Worm (Caenorhabditis elegans) whole organism, L1 larva: Measurements from ENCODE around the gene F22E12.3.
A peak's percentile ranks its signal among the peaks of the same experiment; 100 is the strongest.

ENCODE experiments used
- C04F5.9 ChIP-seq: sonication (generic microtip); optimal IDR thresholded peaks from 2 replicates; lab custom pipeline; 2016; ENCODE audit warnings: missing genetic modification characterization, missing compliant biosample characterization
- C34B4.2 ChIP-seq: sonication (generic microtip); optimal IDR thresholded peaks from 2 replicates; lab custom pipeline; 2017; ENCODE audit warnings: mild to moderate bottlenecking, missing genetic modification characterization, missing compliant biosample characterization
- F16B12.6 ChIP-seq: fragments of 150-350 bp; optimal IDR thresholded peaks from 2 replicates; lab custom pipeline; 2014; ENCODE audit warnings: missing biosample characterization, missing genetic modification characterization
- blmp-1 ChIP-seq: fragments of 150-350 bp; optimal IDR thresholded peaks from 2 replicates; lab custom pipeline; 2014; ENCODE audit warnings: missing biosample characterization, missing genetic modification characterization
- ceh-63 ChIP-seq: fragments of 200-800 bp; sonication (Bioruptor generic); optimal IDR thresholded peaks from 2 replicates; lab custom pipeline; 2018; ENCODE audit warnings: mild to moderate bottlenecking, missing genetic modification characterization, missing compliant biosample characterization
- ceh-82 ChIP-seq, 3 experiments: fragments of 150-350 bp in 1 of 3; sonication (generic microtip) in 2 of 3; optimal IDR thresholded peaks; 2 replicates each; lab custom pipeline; 2014 to 2017; ENCODE audit warnings: missing biosample characterization in 3 of 3, missing genetic modification characterization in 3 of 3
- ces-1 ChIP-seq: fragments of 150-350 bp; optimal IDR thresholded peaks from 2 replicates; lab custom pipeline; 2014; ENCODE audit warnings: missing biosample characterization, missing genetic modification reagents, missing genetic modification characterization
- efl-3 ChIP-seq: fragments of 200-800 bp; sonication (Bioruptor generic); optimal IDR thresholded peaks from 2 replicates; lab custom pipeline; 2018; ENCODE audit warnings: mild to moderate bottlenecking, missing genetic modification characterization, missing compliant biosample characterization
- egl-27 ChIP-seq, 2 experiments: fragments of 150-350 bp in 1 of 2; sonication (generic microtip); optimal IDR thresholded peaks; 3 replicates each; lab custom pipeline; 2017 to 2018; ENCODE audit warnings: missing biosample characterization in 2 of 2, missing genetic modification characterization in 2 of 2, missing genetic modification reagents in 2 of 2
- fos-1 ChIP-seq: fragments of 150-350 bp; optimal IDR thresholded peaks from 2 replicates; lab custom pipeline; 2014; ENCODE audit warnings: missing biosample characterization, missing genetic modification characterization
- grh-1 ChIP-seq: fragments of 200-800 bp; sonication (Bioruptor generic); IDR thresholded peaks from 2 replicates; pipeline ENCODE4 v1.3.6; 2022; ENCODE audit warnings: missing genetic modification reagents, missing genetic modification characterization, missing compliant biosample characterization
- hlh-17 ChIP-seq: fragments of 200-800 bp; sonication (Bioruptor generic); optimal IDR thresholded peaks from 2 replicates; lab custom pipeline; 2018; ENCODE audit warnings: missing genetic modification characterization, mild to moderate bottlenecking, missing compliant biosample characterization, moderate library complexity, borderline replicate concordance
- hlh-4 ChIP-seq: sonication (generic microtip); optimal IDR thresholded peaks from 2 replicates; lab custom pipeline; 2016; ENCODE audit warnings: mild to moderate bottlenecking, missing genetic modification characterization, missing compliant biosample characterization
- hpl-2 ChIP-seq: fragments of 150-350 bp; optimal IDR thresholded peaks from 2 replicates; lab custom pipeline; 2014; ENCODE audit warnings: missing biosample characterization, missing genetic modification reagents, missing genetic modification characterization
- lin-15B ChIP-seq: fragments of 150-350 bp; sonication (generic microtip); optimal IDR thresholded peaks from 3 replicates; lab custom pipeline; 2014; ENCODE audit warnings: missing biosample characterization, missing genetic modification characterization
- lir-3 ChIP-seq: sonication (generic microtip); optimal IDR thresholded peaks from 2 replicates; lab custom pipeline; 2016; ENCODE audit warnings: mild to moderate bottlenecking, missing genetic modification characterization, moderate library complexity, missing compliant biosample characterization; ENCODE audit not compliant: poor library complexity
- mef-2 ChIP-seq: fragments of 150-350 bp; optimal IDR thresholded peaks from 2 replicates; lab custom pipeline; 2014; ENCODE audit warnings: missing biosample characterization, missing genetic modification characterization
- nhr-12 ChIP-seq: sonication (generic microtip); optimal IDR thresholded peaks from 2 replicates; lab custom pipeline; 2017; ENCODE audit warnings: missing biosample characterization, missing genetic modification characterization
- nhr-19 ChIP-seq: fragments of 200-800 bp; sonication (Bioruptor generic); conservative IDR thresholded peaks from 2 replicates; pipeline ENCODE4 v1.3.6; 2022; ENCODE audit warnings: missing genetic modification characterization, missing compliant biosample characterization
- nhr-237 ChIP-seq: fragments of 150-350 bp; optimal IDR thresholded peaks from 2 replicates; lab custom pipeline; 2014; ENCODE audit warnings: missing biosample characterization, missing genetic modification characterization
- nhr-71 ChIP-seq: sonication (generic microtip); optimal IDR thresholded peaks from 2 replicates; lab custom pipeline; 2016; ENCODE audit warnings: mild to moderate bottlenecking, missing genetic modification characterization, moderate library complexity, missing compliant biosample characterization
- nhr-77 ChIP-seq: fragments of 150-350 bp; optimal IDR thresholded peaks from 2 replicates; lab custom pipeline; 2014; ENCODE audit warnings: missing biosample characterization, missing genetic modification characterization
- nhr-85 ChIP-seq: sonication (generic microtip); peaks from one replicate; lab custom pipeline; 2016; ENCODE audit warnings: missing genetic modification characterization, inconsistent platforms, missing compliant biosample characterization
- pag-3 ChIP-seq: sonication (generic microtip); optimal IDR thresholded peaks from 2 replicates; lab custom pipeline; 2017; ENCODE audit warnings: missing genetic modification characterization, mild to moderate bottlenecking, missing compliant biosample characterization, antibody characterized with exemption, borderline replicate concordance; ENCODE audit not compliant: insufficient read depth
- skn-1 ChIP-seq: fragments of 150-350 bp; optimal IDR thresholded peaks from 2 replicates; lab custom pipeline; 2014; ENCODE audit warnings: missing biosample characterization, missing genetic modification characterization
- snpc-4 ChIP-seq: fragments of 150-350 bp; optimal IDR thresholded peaks from 2 replicates; lab custom pipeline; 2014; ENCODE audit warnings: missing biosample characterization, missing genetic modification characterization
- xbp-1 ChIP-seq: sonication (generic microtip); optimal IDR thresholded peaks from 2 replicates; lab custom pipeline; 2016; ENCODE audit warnings: missing genetic modification characterization, missing compliant biosample characterization
- zag-1 ChIP-seq: fragments of 150-350 bp; optimal IDR thresholded peaks from 2 replicates; lab custom pipeline; 2014; ENCODE audit warnings: missing biosample characterization, missing genetic modification characterization

The F22E12.3 gene

ce11 chrV:10428608-10429007 is 34.6 kb downstream of the F22E12.3 start, which contains the start of gene tag-314:
Gene tag-314 (minus strand): TSS chrV:10428708.
- no peak for TF ChIP-seq lin-15B
- no peak for TF ChIP-seq hlh-4
- TF ChIP-seq nhr-19 (GFP tag; lab: Robert Waterston, UW): no peak
- TF ChIP-seq pag-3 (tag; lab: Kevin White, UChicago): no peak
- no peak for TF ChIP-seq blmp-1 (tag; lab: Kevin White, UChicago)
- TF ChIP-seq nhr-71 (tag; lab: Kevin White, UChicago): no peak
- no peak for TF ChIP-seq egl-27 (tag; optimal IDR thresholded peaks at IDR 0.05; lab: Kevin White, UChicago)
- no peak for TF ChIP-seq nhr-12 (tag; lab: Kevin White, UChicago)
- no peak for TF ChIP-seq grh-1 (GFP tag; lab: Robert Waterston, UW)
- TF ChIP-seq F16B12.6 (tag; lab: Kevin White, UChicago): no peak
- no peak for TF ChIP-seq C04F5.9 (tag; lab: Kevin White, UChicago)
- TF ChIP-seq hlh-17 (GFP tag; lab: Kevin White, UChicago): no peak
- TF ChIP-seq, all 84 proteins: peak for 0

ce11 chrV:10426253-10426652 is 36.9 kb downstream of the F22E12.3 start, which contains the start of gene apc-10:
Gene apc-10 (minus strand): TSS chrV:10426353.
- TF ChIP-seq ceh-82 (tag; optimal IDR thresholded peaks at IDR 0.05; lab: Kevin White, UChicago) (no peak), lir-3 (no peak), ces-1 (GFP tag; lab: Kevin White, UChicago) (no peak), ceh-63 (GFP tag; lab: Kevin White, UChicago) (no peak)
- TF ChIP-seq, all 84 proteins: peak for 0

- TF ChIP-seq hpl-2 (GFP tag; lab: Kevin White, UChicago) (no peak), C04F5.9 (tag; lab: Kevin White, UChicago) (no peak), grh-1 (GFP tag; lab: Robert Waterston, UW) (no peak), nhr-237 (tag; lab: Kevin White, UChicago) (no peak), efl-3 (GFP tag; lab: Kevin White, UChicago) (no peak), snpc-4 (tag; lab: Kevin White, UChicago) (no peak), blmp-1 (tag; lab: Kevin White, UChicago) (no peak), fos-1 (no peak), nhr-77 (tag; lab: Kevin White, UChicago) (no peak)
- TF ChIP-seq, all 84 proteins: peak for 0
These were observed 38.1 kb downstream of the F22E12.3 start, which contains the start of gene col-12 for ce11 chrV:10425098-10425497. Gene col-12 (minus strand): TSS chrV:10425198.

- TF ChIP-seq nhr-85 (tag; lab: Kevin White, UChicago): peak; percentile 64
- TF ChIP-seq zag-1: no peak
These were observed 39.7 kb downstream of the F22E12.3 start for ce11 chrV:10423511-10423910.

- TF ChIP-seq mef-2 (tag; lab: Kevin White, UChicago): no peak
- TF ChIP-seq ceh-82 (tag; optimal IDR thresholded peaks at IDR 0.05; lab: Kevin White, UChicago): no peak
These were observed 41.4 kb downstream of the F22E12.3 start, which contains the start of gene col-13 for ce11 chrV:10421802-10422201. Gene col-13 (minus strand): TSS chrV:10421902.

ce11 chrV:10418961-10419360 is 44.2 kb downstream of the F22E12.3 start, which contains the start of gene F15H10.5:
Gene F15H10.5 (minus strand): TSS chrV:10419061.
- TF ChIP-seq nhr-12 (tag; lab: Kevin White, UChicago) (no peak), hpl-2 (GFP tag; lab: Kevin White, UChicago) (no peak), nhr-19 (GFP tag; lab: Robert Waterston, UW) (no peak)

ce11 chrV:10416925-10417324 is 46.3 kb downstream of the F22E12.3 start, which contains the start of gene F15H10.10:
Gene F15H10.10 (minus strand): TSS chrV:10417025.
- TF ChIP-seq C34B4.2 (tag; lab: Kevin White, UChicago): no peak
- no peak for TF ChIP-seq xbp-1 (tag; lab: Kevin White, UChicago)
- TF ChIP-seq skn-1: no peak
